Worm (Caenorhabditis elegans): Measurements from ENCODE around the gene rpn-3.
A peak's percentile ranks its signal among the peaks of the same experiment; 100 is the strongest.

The rpn-3 gene

DNA sequence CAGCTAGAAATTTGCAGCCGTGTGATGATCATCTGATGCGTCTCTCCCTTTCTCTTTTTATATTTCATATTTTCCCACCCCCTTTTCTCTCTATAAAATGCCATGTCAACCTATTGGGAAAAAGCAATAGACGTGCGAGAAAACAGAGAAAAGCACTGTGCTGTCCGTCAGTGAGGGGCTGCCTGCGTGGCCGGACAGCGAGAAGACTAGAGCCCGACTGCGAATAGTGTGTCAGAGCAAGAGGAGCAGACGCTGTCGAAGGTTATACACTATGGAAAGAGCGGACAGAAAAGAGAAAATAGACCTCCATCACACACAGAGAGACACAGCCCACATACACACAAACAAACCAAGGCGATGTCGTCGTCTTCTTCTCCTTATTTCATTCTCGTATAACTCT is 22.1 kb upstream of the rpn-3 start (continued):
- TF ChIP-seq nhr-102 (tag; optimal IDR thresholded peaks at IDR 0.05) (peak; percentile 66), nhr-42 (GFP tag; IDR thresholded peaks at IDR 0.05) (0 out of 2 replicates have a peak, but pooled peaks have one; percentile 12), ztf-11 (tag; optimal IDR thresholded peaks at IDR 0.05) (no peak), ceh-44 (GFP tag; IDR thresholded peaks at IDR 0.05) (no peak), hlh-11 (tag; optimal IDR thresholded peaks at IDR 0.05) (peak; percentile 89), unc-62 (GFP tag; optimal IDR thresholded peaks at IDR 0.05 in 1 of 2) (peak in 1 of 2 experiments; percentile 97), unc-62 (tag; optimal IDR thresholded peaks at IDR 0.05) (no peak), F37D6.2 (tag; optimal IDR thresholded peaks at IDR 0.05) (peak; percentile 30), ceh-62 (tag; optimal IDR thresholded peaks at IDR 0.05) (no peak), nhr-25 (tag; optimal IDR thresholded peaks at IDR 0.05; ENCODE audit: borderline replicate concordance, insufficient read depth) (no peak), jun-1 (tag; optimal IDR thresholded peaks at IDR 0.05) (peak; percentile 72), nhr-28 (tag; optimal IDR thresholded peaks at IDR 0.05) (peak; percentile 87), ceh-28 (tag; optimal IDR thresholded peaks at IDR 0.05) (no peak), nhr-41 (GFP tag; IDR thresholded peaks at IDR 0.05) (0 out of 2 replicates have a peak, but pooled peaks have one; percentile 37), F49E8.2 (tag; optimal IDR thresholded peaks at IDR 0.05; ENCODE audit: borderline replicate concordance) (no peak), nhr-111 (GFP tag; optimal IDR thresholded peaks at IDR 0.05) (no peak), dmd-6 (GFP tag; IDR thresholded peaks at IDR 0.05) (peak; percentile 68), dmd-9 (GFP tag; IDR thresholded peaks at IDR 0.05) (no peak), lin-1 (GFP tag; IDR thresholded peaks at IDR 0.05) (0 out of 2 replicates have a peak, but pooled peaks have one; percentile 31), ctbp-1 (GFP tag; IDR thresholded peaks at IDR 0.05) (no peak), mep-1 (tag; optimal IDR thresholded peaks at IDR 0.05) (peak; percentile 77), aha-1 (tag) (peak; percentile 97), vab-7 (GFP tag; IDR thresholded peaks at IDR 0.05) (0 out of 2 replicates have a peak, but pooled peaks have one; percentile 22), lin-39 (tag; optimal IDR thresholded peaks at IDR 0.05) (no peak)

DNA sequence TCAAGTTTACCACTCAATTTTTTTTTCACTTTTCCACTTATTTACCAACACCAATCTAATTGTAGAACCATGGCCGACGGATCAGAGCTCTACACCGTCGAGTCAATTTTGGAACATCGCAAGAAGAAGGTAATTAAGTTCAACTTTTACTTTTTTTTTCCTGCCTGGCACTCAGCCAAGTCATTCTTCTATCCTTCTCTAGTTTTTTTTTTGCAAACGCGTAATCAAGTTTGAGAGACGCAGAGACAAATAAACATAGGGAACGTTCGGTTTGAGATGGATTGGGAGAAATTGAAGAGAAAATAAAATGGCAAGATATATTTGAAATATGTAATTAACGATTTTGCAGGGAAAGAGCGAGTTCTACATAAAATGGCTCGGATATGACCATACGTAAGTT is 20.9 kb upstream of the rpn-3 start, which contains the start of gene cec-1:
TSS of gene cec-1 (plus strand) at position 63 of the 400 bp plus-strand sequence.
- TF ChIP-seq unc-39 (tag; optimal IDR thresholded peaks at IDR 0.05) (no peak), tra-1 (GFP tag; IDR thresholded peaks at IDR 0.05) (no peak), mdt-29 (GFP tag; IDR thresholded peaks at IDR 0.05) (no peak), ces-1 (GFP tag; optimal IDR thresholded peaks at IDR 0.05) (peak; percentile 57), F37D6.2 (tag; optimal IDR thresholded peaks at IDR 0.05) (no peak), daf-19 (GFP tag; conservative IDR thresholded peaks at IDR 0.05) (no peak), daf-8 (GFP tag; IDR thresholded peaks at IDR 0.05) (no peak), aly-2 (tag; optimal IDR thresholded peaks at IDR 0.05) (no peak), daf-16 (GFP tag; optimal IDR thresholded peaks at IDR 0.05) (no peak), daf-16 (tag; optimal IDR thresholded peaks at IDR 0.05) (no peak), F49E8.2 (tag; optimal IDR thresholded peaks at IDR 0.05; ENCODE audit: borderline replicate concordance) (no peak), R02D3.7 (tag; optimal IDR thresholded peaks at IDR 0.05) (no peak), ZK546.5 (tag; optimal IDR thresholded peaks at IDR 0.05) (no peak), ceh-20 (GFP tag; IDR thresholded peaks at IDR 0.05) (no peak), Y48G9A.11 (GFP tag; IDR thresholded peaks at IDR 0.05) (no peak), nhr-111 (GFP tag; optimal IDR thresholded peaks at IDR 0.05) (no peak), nhr-48 (tag; optimal IDR thresholded peaks at IDR 0.05) (no peak), dve-1 (tag; optimal IDR thresholded peaks at IDR 0.05; ENCODE audit: insufficient read depth) (peak; percentile 44), nhr-6 (tag; optimal IDR thresholded peaks at IDR 0.05) (no peak), hlh-11 (tag; optimal IDR thresholded peaks at IDR 0.05) (peak; percentile 8), zfp-2 (tag; optimal IDR thresholded peaks at IDR 0.05) (no peak), lim-7 (GFP tag; IDR thresholded peaks at IDR 0.05) (no peak), snpc-4 (tag; optimal IDR thresholded peaks at IDR 0.05) (no peak), zfp-3 (GFP tag; conservative IDR thresholded peaks at IDR 0.05) (no peak), ceh-32 (tag; optimal IDR thresholded peaks at IDR 0.05; ENCODE audit: poor library complexity) (no peak), vab-7 (GFP tag; IDR thresholded peaks at IDR 0.05) (no peak), D1046.2 (GFP tag; IDR thresholded peaks at IDR 0.05) (no peak), gei-8 (GFP tag; optimal IDR thresholded peaks at IDR 0.05) (no peak), hif-1 (tag; optimal IDR thresholded peaks at IDR 0.05) (no peak), pqm-1 (tag; optimal IDR thresholded peaks at IDR 0.05) (no peak), egl-27 (tag; optimal IDR thresholded peaks at IDR 0.05) (no peak), unc-130 (GFP tag; optimal IDR thresholded peaks at IDR 0.05) (no peak), attf-4 (tag; optimal IDR thresholded peaks at IDR 0.05) (no peak)
